Fruit fly (Drosophila melanogaster): Measurements from ENCODE around the gene ase.

The ase gene

dm6 chrX:494607-495006, 34.1 kb downstream of the ase start, which contains the start of gene CG17778 (continued):
- TF ChIP-seq CG13296 (GFP tag; optimal IDR thresholded peaks at IDR 0.05) (no peak), Bteb2 (GFP tag; optimal IDR thresholded peaks at IDR 0.05) (no peak), mirr (GFP tag; optimal IDR thresholded peaks at IDR 0.05) (no peak), CG13775 (GFP tag; optimal IDR thresholded peaks at IDR 0.05) (no peak), nerfin-1 (tag; optimal IDR thresholded peaks at IDR 0.05) (peak; percentile 40), prd (optimal IDR thresholded peaks at IDR 0.05) (no peak), prd (GFP tag; IDR thresholded peaks at IDR 0.05) (0 out of 3 replicates have a peak, but pooled peaks have one; percentile 26), shn (GFP tag; optimal IDR thresholded peaks at IDR 0.05) (no peak), crp (GFP tag; optimal IDR thresholded peaks at IDR 0.05) (no peak), slbo (GFP tag; IDR thresholded peaks at IDR 0.05) (peak; percentile 30; the same call in 1 of the 2 replicates), otp (GFP tag; IDR thresholded peaks at IDR 0.05) (no peak), CG2202 (tag; optimal IDR thresholded peaks at IDR 0.05) (no peak), Doc2 (GFP tag; IDR thresholded peaks at IDR 0.05) (no peak), CG11695 (GFP tag; IDR thresholded peaks at IDR 0.05) (0 out of 3 replicates have a peak, but pooled peaks have one; percentile 18), bigmax (GFP tag; optimal IDR thresholded peaks at IDR 0.05) (no peak), CG9876 (GFP tag; optimal IDR thresholded peaks at IDR 0.05) (no peak), pan (optimal IDR thresholded peaks at IDR 0.05) (no peak), pan (GFP tag; optimal IDR thresholded peaks at IDR 0.05 in 1 of 2, IDR thresholded peaks at IDR 0.05 in 1 of 2) (peak in 1 of 2 experiments; percentile 35), Stat92E (GFP tag; optimal IDR thresholded peaks at IDR 0.05) (no peak), CG18599 (GFP tag; optimal IDR thresholded peaks at IDR 0.05) (peak; percentile 60), CG6254 (GFP tag; optimal IDR thresholded peaks at IDR 0.05) (no peak), CG2875 (GFP tag; optimal IDR thresholded peaks at IDR 0.05) (no peak), row (GFP tag; IDR thresholded peaks at IDR 0.05) (peak; percentile 35; the same call in 2 of the 3 replicates), pb (GFP tag; optimal IDR thresholded peaks at IDR 0.05) (no peak)

dm6 chrX:496326-496725, 35.8 kb downstream of the ase start, which contains the start of gene svr:
Gene svr, plus strand, starts transcription at chrX:496446.
- TF ChIP-seq Optix (GFP tag; IDR thresholded peaks at IDR 0.05) (no peak), CG7271 (tag; optimal IDR thresholded peaks at IDR 0.05) (no peak), pita (GFP tag; optimal IDR thresholded peaks at IDR 0.05) (no peak), CG8765 (GFP tag; IDR thresholded peaks at IDR 0.05) (no peak), CG17186 (GFP tag; optimal IDR thresholded peaks at IDR 0.05) (peak; percentile 84), Ravus (GFP tag; IDR thresholded peaks at IDR 0.05) (no peak), dpn (GFP tag; optimal IDR thresholded peaks at IDR 0.05) (no peak), CG11695 (GFP tag; IDR thresholded peaks at IDR 0.05) (no peak), CG3838 (GFP tag; optimal IDR thresholded peaks at IDR 0.05) (no peak), CG6254 (GFP tag; optimal IDR thresholded peaks at IDR 0.05) (no peak), CG8924 (tag; optimal IDR thresholded peaks at IDR 0.05) (no peak), CG12391 (tag; optimal IDR thresholded peaks at IDR 0.05) (no peak), Poxn (GFP tag; IDR thresholded peaks at IDR 0.05) (no peak), MTF-1 (GFP tag; optimal IDR thresholded peaks at IDR 0.05; ENCODE audit: borderline replicate concordance) (no peak), dan (GFP tag; IDR thresholded peaks at IDR 0.05) (no peak), sisA (GFP tag; IDR thresholded peaks at IDR 0.05) (no peak), Dfd (GFP tag; optimal IDR thresholded peaks at IDR 0.05) (no peak), Side (GFP tag; optimal IDR thresholded peaks at IDR 0.05) (no peak), Six4 (GFP tag; optimal IDR thresholded peaks at IDR 0.05) (no peak), sug (tag; optimal IDR thresholded peaks at IDR 0.05) (peak; percentile 18), nmo (GFP tag; optimal IDR thresholded peaks at IDR 0.05) (no peak), vnd (GFP tag; IDR thresholded peaks at IDR 0.05; ENCODE audit: partially characterized antibody) (no peak), CG12299 (tag; optimal IDR thresholded peaks at IDR 0.05) (no peak), CG17912 (GFP tag; optimal IDR thresholded peaks at IDR 0.05) (no peak), CG10543 (GFP tag; optimal IDR thresholded peaks at IDR 0.05) (no peak), CG12155 (GFP tag; optimal IDR thresholded peaks at IDR 0.05) (no peak), Oaz (GFP tag; IDR thresholded peaks at IDR 0.05) (no peak), sim (GFP tag; IDR thresholded peaks at IDR 0.05) (no peak), dmrt11E (tag; optimal IDR thresholded peaks at IDR 0.05) (no peak), CG14965 (GFP tag; optimal IDR thresholded peaks at IDR 0.05; ENCODE audit: borderline replicate concordance) (no peak)

Measured in whole organism, embryonic.